Fruit fly (Drosophila melanogaster): Measurements from ENCODE around the gene CG10864.

The CG10864 gene

DNA sequence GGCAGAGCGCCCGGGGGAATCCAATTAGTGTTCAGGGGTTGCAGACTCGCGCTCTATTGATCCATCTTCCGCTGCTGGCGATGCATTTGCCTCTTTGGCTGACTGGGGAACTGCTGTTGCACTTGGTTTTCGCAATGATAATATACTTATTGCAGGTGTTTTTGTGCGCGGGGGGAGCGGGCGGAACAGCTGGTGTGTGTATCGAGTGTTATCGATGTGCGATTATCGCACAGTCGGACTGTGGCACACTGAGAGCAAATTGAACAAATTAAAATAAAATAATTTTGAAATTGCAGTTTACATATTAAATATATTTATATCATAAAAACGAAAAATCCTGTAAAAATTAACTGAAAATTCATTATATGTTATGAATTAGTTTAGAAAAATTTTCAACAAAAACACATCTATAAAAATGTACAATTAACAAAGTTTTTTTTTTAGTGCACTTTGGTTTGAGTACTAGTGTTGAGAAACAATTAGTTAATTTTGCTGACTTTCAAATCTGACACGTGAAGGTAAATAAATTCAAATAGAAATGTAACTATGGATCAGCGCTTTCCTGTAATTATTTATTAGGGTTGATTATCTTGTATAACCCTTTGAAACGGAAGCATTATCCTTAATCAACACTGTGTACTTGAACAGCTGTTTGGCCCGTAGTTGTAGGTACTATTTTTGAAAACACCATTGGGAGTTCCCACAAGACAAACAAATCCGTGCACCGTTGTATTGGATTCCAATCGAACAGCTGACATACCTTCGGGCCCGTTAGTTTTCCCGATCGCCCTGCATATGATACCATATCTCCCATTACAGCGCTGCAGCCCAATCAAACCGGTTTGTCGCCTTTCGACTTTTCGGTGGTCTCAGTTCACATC lies 8.6 kb downstream of the CG10864 start, which contains the start of the genes Wdr37 and koko (continued):
- peak; percentile 91 for TF ChIP-seq CG2199 (GFP tag; IDR thresholded peaks at IDR 0.05)
- TF ChIP-seq CG2875 (GFP tag; optimal IDR thresholded peaks at IDR 0.05) = peak; percentile 90
- peak; percentile 98 for TF ChIP-seq crol (GFP tag; IDR thresholded peaks at IDR 0.05)
- peak; percentile 98 for TF ChIP-seq E2f1 (GFP tag; IDR thresholded peaks at IDR 0.05)
- TF ChIP-seq CG7987 (GFP tag; optimal IDR thresholded peaks at IDR 0.05) = peak; percentile 61
- peak; percentile 81 for TF ChIP-seq Antp (GFP tag; optimal IDR thresholded peaks at IDR 0.05)
- TF ChIP-seq danr (GFP tag; IDR thresholded peaks at IDR 0.05) = peak; percentile 94
- peak; percentile 83 for TF ChIP-seq CG16863 (GFP tag; optimal IDR thresholded peaks at IDR 0.05)
- TF ChIP-seq CoRest (tag; optimal IDR thresholded peaks at IDR 0.05) = peak; percentile 99
- peak; percentile 98 for TF ChIP-seq CG15269 (tag; optimal IDR thresholded peaks at IDR 0.05)
- peak; percentile 95 for TF ChIP-seq CG14441 (GFP tag; IDR thresholded peaks at IDR 0.05)
- TF ChIP-seq ewg (GFP tag; optimal IDR thresholded peaks at IDR 0.05) = peak; percentile 88
- TF ChIP-seq gem (tag; optimal IDR thresholded peaks at IDR 0.05) = peak; percentile 99
- peak; percentile 98 for TF ChIP-seq sob (GFP tag; IDR thresholded peaks at IDR 0.05)
- TF ChIP-seq B-H1 (GFP tag; IDR thresholded peaks at IDR 0.05) = peak; percentile 95
- TF ChIP-seq CG10274 (GFP tag; optimal IDR thresholded peaks at IDR 0.05) = peak; percentile 62
- TF ChIP-seq CG15696 (tag; optimal IDR thresholded peaks at IDR 0.05) = peak; percentile 97
- no peak for TF ChIP-seq CG11398 (GFP tag; optimal IDR thresholded peaks at IDR 0.05)
- TF ChIP-seq CG14667 (GFP tag; IDR thresholded peaks at IDR 0.05) = peak; percentile 99
- TF ChIP-seq dimm (GFP tag; IDR thresholded peaks at IDR 0.05) = peak; percentile 95
- peak; percentile 98 for TF ChIP-seq Fer3 (tag; optimal IDR thresholded peaks at IDR 0.05)
- peak; percentile 98 for TF ChIP-seq unpg (GFP tag; optimal IDR thresholded peaks at IDR 0.05)
- peak; percentile 49 for TF ChIP-seq Dp (GFP tag; optimal IDR thresholded peaks at IDR 0.05)
- peak; percentile 96 for TF ChIP-seq CG6254 (GFP tag; optimal IDR thresholded peaks at IDR 0.05)
- peak; percentile 52 for TF ChIP-seq fu2 (GFP tag; optimal IDR thresholded peaks at IDR 0.05)
- peak; percentile 95 for TF ChIP-seq nerfin-1 (tag; optimal IDR thresholded peaks at IDR 0.05)
- peak; percentile 97 for TF ChIP-seq grau (tag; optimal IDR thresholded peaks at IDR 0.05)
- TF ChIP-seq zen (tag; optimal IDR thresholded peaks at IDR 0.05) = peak; percentile 98
- TF ChIP-seq chn (GFP tag; optimal IDR thresholded peaks at IDR 0.05) = peak; percentile 67
- peak; percentile 94 for TF ChIP-seq sug (tag; optimal IDR thresholded peaks at IDR 0.05)
- peak; percentile 93 for TF ChIP-seq cwo (GFP tag; optimal IDR thresholded peaks at IDR 0.05)
- peak; percentile 57 for TF ChIP-seq pros (GFP tag; optimal IDR thresholded peaks at IDR 0.05)
- TF ChIP-seq CG2712 (tag; optimal IDR thresholded peaks at IDR 0.05) = peak; percentile 99
- TF ChIP-seq Ravus (GFP tag; IDR thresholded peaks at IDR 0.05) = peak; percentile 94
- TF ChIP-seq emc (GFP tag; optimal IDR thresholded peaks at IDR 0.05) = peak; percentile 36
- peak; percentile 63 for TF ChIP-seq repo (GFP tag; optimal IDR thresholded peaks at IDR 0.05)
- peak; percentile 98 for TF ChIP-seq Awh (GFP tag; IDR thresholded peaks at IDR 0.05)
- TF ChIP-seq zfh2 (GFP tag; optimal IDR thresholded peaks at IDR 0.05) = peak; percentile 55
- TF ChIP-seq Nf-YB (GFP tag; optimal IDR thresholded peaks at IDR 0.05) = peak; percentile 86
- peak; percentile 91 for TF ChIP-seq salm (tag; optimal IDR thresholded peaks at IDR 0.05)
- peak; percentile 86 for TF ChIP-seq CG8281 (tag; optimal IDR thresholded peaks at IDR 0.05)
- peak; percentile 97 for TF ChIP-seq esg (GFP tag; conservative IDR thresholded peaks at IDR 0.05)
- TF ChIP-seq CG12155 (GFP tag; optimal IDR thresholded peaks at IDR 0.05) = peak; percentile 95
- peak; percentile 94 for TF ChIP-seq CG12299 (tag; optimal IDR thresholded peaks at IDR 0.05)
- peak; percentile 90 for TF ChIP-seq CG13296 (GFP tag; optimal IDR thresholded peaks at IDR 0.05)
- TF ChIP-seq CG32532 (GFP tag; IDR thresholded peaks at IDR 0.05) = peak; percentile 99
- TF ChIP-seq CG18262 (tag; optimal IDR thresholded peaks at IDR 0.05) = peak; percentile 98
- peak; percentile 91 for TF ChIP-seq bowl (GFP tag; IDR thresholded peaks at IDR 0.05)
- TF ChIP-seq CG11723 (GFP tag; optimal IDR thresholded peaks at IDR 0.05) = peak; percentile 86

Measured in whole organism, embryonic.